Worm (Caenorhabditis elegans) whole organism, late embryonic: ENCODE results near the gene Y57G11C.31.

Source experiments
- C38D4.7 ChIP-seq: fragments of 200-800 bp; sonication (Bioruptor generic); optimal IDR thresholded peaks from 2 replicates; lab custom pipeline; 2018; ENCODE audit warnings: mild to moderate bottlenecking, missing genetic modification characterization, moderate library complexity, missing compliant biosample characterization
- Y22D7AL.16 ChIP-seq: sonication (generic microtip); optimal IDR thresholded peaks from 2 replicates; lab custom pipeline; 2016; ENCODE audit warnings: missing genetic modification characterization, missing compliant biosample characterization
- ahr-1 ChIP-seq: sonication (generic microtip); optimal IDR thresholded peaks from 2 replicates; lab custom pipeline; 2016; ENCODE audit warnings: missing genetic modification characterization, missing compliant biosample characterization
- ceh-2 ChIP-seq: sonication (generic microtip); optimal IDR thresholded peaks from 2 replicates; lab custom pipeline; 2016; ENCODE audit warnings: missing genotype, missing genetic modification characterization, missing compliant biosample characterization
- ceh-22 ChIP-seq: sonication (generic microtip); optimal IDR thresholded peaks from 2 replicates; lab custom pipeline; 2017; ENCODE audit warnings: missing biosample characterization, missing genetic modification characterization
- ceh-24 ChIP-seq: sonication (generic microtip); optimal IDR thresholded peaks from 2 replicates; lab custom pipeline; 2016; ENCODE audit warnings: mild to moderate bottlenecking, missing genetic modification characterization, missing compliant biosample characterization
- ceh-31 ChIP-seq: sonication (generic microtip); optimal IDR thresholded peaks from 2 replicates; lab custom pipeline; 2016; ENCODE audit warnings: missing genetic modification characterization, missing compliant biosample characterization
- ceh-45 ChIP-seq: fragments of 200-800 bp; sonication (Bioruptor generic); IDR thresholded peaks from 2 replicates; pipeline ENCODE4 v1.3.6; 2022; ENCODE audit warnings: missing genetic modification reagents, missing genetic modification characterization, missing compliant biosample characterization
- ceh-6 ChIP-seq: fragments of 200-800 bp; sonication (Bioruptor generic); optimal IDR thresholded peaks from 2 replicates; lab custom pipeline; 2018; ENCODE audit warnings: mild to moderate bottlenecking, missing genetic modification characterization, missing compliant biosample characterization
- ceh-9 ChIP-seq: sonication (generic microtip); optimal IDR thresholded peaks from 2 replicates; lab custom pipeline; 2016; ENCODE audit warnings: mild to moderate bottlenecking, missing genetic modification characterization, inconsistent platforms, missing compliant biosample characterization
- dve-1 ChIP-seq: sonication (generic microtip); optimal IDR thresholded peaks from 2 replicates; lab custom pipeline; 2017; ENCODE audit warnings: antibody characterized with exemption, mild to moderate bottlenecking, missing genetic modification characterization, missing compliant biosample characterization
- elt-2 ChIP-seq: sonication (generic microtip); optimal IDR thresholded peaks from 2 replicates; lab custom pipeline; 2016; ENCODE audit warnings: missing genetic modification reagents, missing genetic modification characterization, missing compliant biosample characterization
- eyg-1 ChIP-seq: sonication (generic microtip); optimal IDR thresholded peaks from 2 replicates; lab custom pipeline; 2016; ENCODE audit warnings: missing genotype, missing genetic modification characterization, missing compliant biosample characterization
- fax-1 ChIP-seq: sonication (generic microtip); optimal IDR thresholded peaks from 2 replicates; lab custom pipeline; 2016; ENCODE audit warnings: missing genotype, missing genetic modification characterization, missing compliant biosample characterization
- fkh-10 ChIP-seq: fragments of 150-350 bp; optimal IDR thresholded peaks from 2 replicates; lab custom pipeline; 2014; ENCODE audit warnings: missing biosample characterization, missing genetic modification reagents, missing genetic modification characterization
- fkh-6 ChIP-seq: sonication (generic microtip); optimal IDR thresholded peaks from 2 replicates; lab custom pipeline; 2016; ENCODE audit warnings: missing genetic modification characterization, missing compliant biosample characterization
- hlh-13 ChIP-seq: fragments of 200-800 bp; sonication (Bioruptor generic); optimal IDR thresholded peaks from 2 replicates; lab custom pipeline; 2018; ENCODE audit warnings: mild to moderate bottlenecking, missing genetic modification characterization, missing compliant biosample characterization
- hlh-15 ChIP-seq: sonication (generic microtip); optimal IDR thresholded peaks from 2 replicates; lab custom pipeline; 2016; ENCODE audit warnings: missing genetic modification characterization, missing compliant biosample characterization
- hlh-30 ChIP-seq: sonication (generic microtip); optimal IDR thresholded peaks from 2 replicates; lab custom pipeline; 2017; ENCODE audit warnings: antibody characterized with exemption, missing genetic modification characterization, missing compliant biosample characterization; ENCODE audit not compliant: insufficient read depth
- lim-6 ChIP-seq: sonication (generic microtip); optimal IDR thresholded peaks from 2 replicates; lab custom pipeline; 2016; ENCODE audit warnings: missing genetic modification characterization, missing compliant biosample characterization
- lin-11 ChIP-seq: fragments of 200-800 bp; sonication (Bioruptor generic); optimal IDR thresholded peaks from 2 replicates; lab custom pipeline; 2018; ENCODE audit warnings: mild to moderate bottlenecking, missing genetic modification characterization, missing compliant biosample characterization
- mec-3 ChIP-seq: sonication (generic microtip); optimal IDR thresholded peaks from 2 replicates; lab custom pipeline; 2016; ENCODE audit warnings: borderline replicate concordance, missing genetic modification characterization, missing compliant biosample characterization
- nfya-1 ChIP-seq: sonication (generic microtip); optimal IDR thresholded peaks from 2 replicates; lab custom pipeline; 2017; ENCODE audit warnings: missing genetic modification characterization, mild to moderate bottlenecking, missing compliant biosample characterization, antibody characterized with exemption, moderate library complexity
- nhr-11 ChIP-seq: fragments of 150-350 bp; optimal IDR thresholded peaks from 2 replicates; lab custom pipeline; 2014; ENCODE audit warnings: missing biosample characterization, missing genetic modification characterization
- npax-4 ChIP-seq: sonication (generic microtip); optimal IDR thresholded peaks from 2 replicates; lab custom pipeline; 2016; ENCODE audit warnings: missing genetic modification characterization, missing compliant biosample characterization
- pag-3 ChIP-seq: sonication (generic microtip); optimal IDR thresholded peaks from 2 replicates; lab custom pipeline; 2016; ENCODE audit warnings: missing compliant biosample characterization, missing genetic modification characterization, borderline replicate concordance
- pat-9 ChIP-seq: fragments of 200-800 bp; sonication (Bioruptor generic); optimal IDR thresholded peaks from 2 replicates; lab custom pipeline; 2018; ENCODE audit warnings: mild to moderate bottlenecking, missing genetic modification characterization, moderate library complexity, missing compliant biosample characterization
- pros-1 ChIP-seq: fragments of 150-350 bp; optimal IDR thresholded peaks from 2 replicates; lab custom pipeline; 2014; ENCODE audit warnings: missing biosample characterization, missing genetic modification reagents, missing genetic modification characterization
- rnt-1 ChIP-seq: sonication (generic microtip); optimal IDR thresholded peaks from 2 replicates; lab custom pipeline; 2016; ENCODE audit warnings: missing genetic modification characterization, missing compliant biosample characterization
- sox-4 ChIP-seq: sonication (generic microtip); optimal IDR thresholded peaks from 2 replicates; lab custom pipeline; 2017; ENCODE audit warnings: mild to moderate bottlenecking, missing genetic modification characterization, inconsistent platforms, missing compliant biosample characterization
- tbx-2 ChIP-seq: sonication (generic microtip); optimal IDR thresholded peaks from 2 replicates; lab custom pipeline; 2016; ENCODE audit warnings: missing genetic modification characterization, missing compliant biosample characterization
- tbx-7 ChIP-seq: sonication (generic microtip); optimal IDR thresholded peaks from 2 replicates; lab custom pipeline; 2016; ENCODE audit warnings: missing genotype, missing genetic modification characterization, missing compliant biosample characterization
- ttx-3 ChIP-seq: sonication (generic microtip); optimal IDR thresholded peaks from 2 replicates; lab custom pipeline; 2016; ENCODE audit warnings: missing genetic modification reagents, missing genetic modification characterization, missing compliant biosample characterization
- unc-3 ChIP-seq, 2 experiments: fragments of 200-800 bp in 1 of 2; sonication (Bioruptor generic) in 1 of 2; sonication (generic microtip) in 1 of 2; conservative IDR thresholded peaks in 1 of 2; optimal IDR thresholded peaks in 1 of 2; 2 replicates each; pipeline versions ENCODE4 v1.3.6 to Lab custom; 2016 to 2022; ENCODE audit warnings: missing compliant biosample characterization in 2 of 2, missing genetic modification characterization in 2 of 2, missing genetic modification reagents in 1 of 2
- unc-42 ChIP-seq: sonication (generic microtip); optimal IDR thresholded peaks from 2 replicates; lab custom pipeline; 2016; ENCODE audit warnings: missing genotype, missing genetic modification characterization, missing compliant biosample characterization
- unc-86 ChIP-seq: sonication (generic microtip); optimal IDR thresholded peaks from 2 replicates; lab custom pipeline; 2016; ENCODE audit warnings: missing genetic modification characterization, missing compliant biosample characterization
- zip-5 ChIP-seq: sonication (generic microtip); optimal IDR thresholded peaks from 2 replicates; lab custom pipeline; 2016; ENCODE audit warnings: missing genetic modification characterization, missing compliant biosample characterization
- ztf-16 ChIP-seq: sonication (generic microtip); optimal IDR thresholded peaks from 2 replicates; lab custom pipeline; 2017; ENCODE audit warnings: missing genetic modification characterization, missing compliant biosample characterization

Y57G11C.31 gene

DNA sequence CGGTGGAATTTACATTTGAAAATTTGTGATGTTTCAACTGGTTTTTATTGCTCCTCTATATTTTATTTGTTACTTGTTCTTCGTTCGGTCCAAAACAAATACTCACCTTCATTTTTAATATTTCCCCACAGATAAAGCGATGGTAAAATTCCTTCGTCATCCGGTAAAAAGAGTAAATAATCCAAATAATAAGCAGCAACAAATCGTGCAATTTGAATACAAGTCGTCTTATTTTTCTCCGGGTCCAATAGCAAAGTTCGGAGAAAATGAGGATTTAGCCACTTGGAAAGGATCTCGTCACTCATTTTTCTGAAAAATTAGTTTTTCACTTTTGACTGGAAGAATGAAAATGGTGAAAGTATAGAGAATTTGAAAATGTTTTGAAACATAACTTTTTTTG, 24.1 kb upstream of the Y57G11C.31 start, which contains the start of gene talp-3:
talp-3 (minus strand) TSS at position 315 of the 400 bp plus-strand sequence.
- TF ChIP-seq ztf-16 (tag; lab: Kevin White, UChicago), result no peak
- TF ChIP-seq fkh-6, result no peak
- TF ChIP-seq nhr-11 (tag; lab: Kevin White, UChicago), result no peak
- TF ChIP-seq lim-6 (tag; lab: Kevin White, UChicago), result no peak
- TF ChIP-seq pag-3 (tag; lab: Kevin White, UChicago), result no peak
- no peak for TF ChIP-seq sox-4
- TF ChIP-seq ceh-9 (tag; lab: Kevin White, UChicago), result no peak
- no peak for TF ChIP-seq tbx-2
- TF ChIP-seq rnt-1 (tag; lab: Kevin White, UChicago), result no peak
- no peak for TF ChIP-seq fkh-10
- TF ChIP-seq Y22D7AL.16 (tag; lab: Kevin White, UChicago), result no peak
- no peak for TF ChIP-seq hlh-15 (tag; lab: Kevin White, UChicago)
- no peak for TF ChIP-seq tbx-7
- no peak for TF ChIP-seq zip-5
- no peak for TF ChIP-seq eyg-1 (tag; lab: Kevin White, UChicago)

DNA sequence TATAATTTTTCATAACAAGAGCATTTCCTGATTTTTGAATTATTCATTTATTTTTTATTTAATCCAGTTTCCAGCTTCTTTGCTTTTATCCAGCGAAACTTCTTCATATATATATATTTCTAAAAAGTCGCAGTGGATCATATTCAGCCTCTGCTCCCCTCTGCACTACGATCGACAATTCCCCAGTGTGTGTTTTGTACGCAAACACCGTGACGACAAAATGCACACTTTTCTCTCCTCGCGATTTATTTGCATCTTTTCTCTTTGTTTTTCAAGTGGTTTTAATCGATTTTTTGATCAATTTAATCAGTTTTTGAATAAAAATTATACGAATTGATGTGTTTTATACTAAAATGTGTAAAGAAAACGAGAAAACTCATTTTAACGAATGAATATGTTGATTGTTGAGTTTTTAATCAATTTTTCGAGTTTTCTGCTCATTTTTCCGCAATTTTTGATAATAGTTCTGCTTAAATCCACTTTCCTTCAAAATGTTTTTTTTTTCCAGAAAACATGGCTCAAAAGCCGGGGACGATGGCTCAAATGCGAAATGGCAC, 20.5 kb upstream of the Y57G11C.31 start, which contains the start of gene Y57G11C.33:
Y57G11C.33 (plus strand) TSS at position 507 of the 557 bp plus-strand sequence.
- TF ChIP-seq npax-4 (no peak), nfya-1 (tag; lab: Kevin White, UChicago) (peak; percentile 35)

DNA sequence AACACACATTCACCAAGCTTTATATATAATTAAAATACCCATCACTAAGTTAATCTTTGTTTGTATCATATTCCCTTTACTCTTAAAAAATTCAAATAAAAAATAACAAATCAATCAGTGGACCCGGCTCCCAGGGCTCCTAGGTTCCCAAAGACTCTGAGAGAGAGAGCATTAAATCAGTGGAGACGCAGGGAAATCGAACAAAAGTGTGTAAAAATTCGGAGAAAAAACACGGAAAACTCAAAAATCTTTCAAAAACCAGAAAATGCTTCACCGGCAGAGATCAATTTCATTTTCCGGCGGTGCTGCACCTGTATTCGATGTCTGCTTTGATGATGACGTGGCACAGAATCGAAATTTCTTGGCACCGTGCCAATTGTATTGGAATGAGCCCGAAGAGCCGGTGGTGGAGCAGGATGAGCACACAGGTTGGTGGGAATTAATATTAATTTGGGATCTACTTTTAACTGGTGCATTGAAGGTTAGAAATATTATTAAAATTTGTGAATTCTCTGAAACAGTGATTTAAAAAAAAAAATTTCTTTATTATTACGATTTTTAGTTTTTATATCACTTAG, 19.0 kb upstream of the Y57G11C.31 start, which contains the start of gene anoh-2:
anoh-2 (plus strand) TSS at position 255 of the 578 bp plus-strand sequence.
- TF ChIP-seq pat-9, result no peak
- TF ChIP-seq unc-86 (tag; lab: Kevin White, UChicago), result no peak
- TF ChIP-seq ttx-3 (tag; lab: Kevin White, UChicago), result no peak
- no peak for TF ChIP-seq C38D4.7 (GFP tag; lab: Kevin White, UChicago)
- no peak for TF ChIP-seq ceh-24 (tag; lab: Kevin White, UChicago)
- TF ChIP-seq Y22D7AL.16 (tag; lab: Kevin White, UChicago), result no peak
- no peak for TF ChIP-seq hlh-13 (GFP tag; lab: Kevin White, UChicago)
- TF ChIP-seq unc-3 (GFP tag; conservative IDR thresholded peaks at IDR 0.05; lab: Robert Waterston, UW), result no peak
- TF ChIP-seq unc-3 (tag; optimal IDR thresholded peaks at IDR 0.05; lab: Kevin White, UChicago), result no peak
- TF ChIP-seq ceh-22 (tag; lab: Kevin White, UChicago), result no peak
- TF ChIP-seq ceh-31, result no peak
- no peak for TF ChIP-seq ahr-1 (tag; lab: Kevin White, UChicago)
- TF ChIP-seq fkh-6, result no peak
- TF ChIP-seq hlh-30, result no peak

DNA sequence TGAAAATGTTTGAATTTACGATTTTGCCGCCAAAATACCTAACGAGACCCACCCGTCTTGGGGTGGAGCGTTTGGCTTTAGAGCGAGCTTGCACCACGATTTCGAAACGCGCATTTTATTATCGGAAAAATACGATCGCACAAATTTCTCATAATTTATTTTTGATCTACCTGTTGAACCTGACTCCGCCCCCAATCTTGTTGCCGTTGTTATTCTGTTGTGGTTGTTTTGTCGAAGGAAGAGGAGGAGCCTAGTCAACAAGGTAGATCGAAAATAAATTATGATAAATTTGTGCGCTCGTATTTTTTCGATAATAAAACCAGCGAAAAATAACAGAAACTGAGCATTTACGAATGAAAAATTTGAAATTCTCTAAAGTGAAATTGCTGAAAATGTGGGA, 18.2 kb upstream of the Y57G11C.31 start:
- no peak for TF ChIP-seq lin-11 (tag; lab: Kevin White, UChicago)
- no peak for TF ChIP-seq ceh-45 (GFP tag; lab: Robert Waterston, UW)
- no peak for TF ChIP-seq nhr-11 (tag; lab: Kevin White, UChicago)
- TF ChIP-seq ceh-2, result no peak
- no peak for TF ChIP-seq fkh-6
- TF ChIP-seq pros-1 (tag; lab: Kevin White, UChicago), result no peak
- no peak for TF ChIP-seq ceh-6
- no peak for TF ChIP-seq npax-4
- no peak for TF ChIP-seq pag-3 (tag; lab: Kevin White, UChicago)
- TF ChIP-seq dve-1 (tag; lab: Kevin White, UChicago), result no peak
- TF ChIP-seq unc-3 (GFP tag; conservative IDR thresholded peaks at IDR 0.05; lab: Robert Waterston, UW), result no peak
- no peak for TF ChIP-seq unc-3 (tag; optimal IDR thresholded peaks at IDR 0.05; lab: Kevin White, UChicago)
- TF ChIP-seq ahr-1 (tag; lab: Kevin White, UChicago), result no peak
- TF ChIP-seq mec-3 (tag; lab: Kevin White, UChicago), result no peak
- no peak for TF ChIP-seq ttx-3 (tag; lab: Kevin White, UChicago)
- no peak for TF ChIP-seq elt-2 (tag; lab: Kevin White, UChicago)
- TF ChIP-seq fax-1 (tag; lab: Kevin White, UChicago), result no peak
- TF ChIP-seq unc-42 (tag; lab: Kevin White, UChicago), result no peak
